Fruit fly (Drosophila melanogaster): ENCODE measurements around the gene Fbw5.

DNA sequence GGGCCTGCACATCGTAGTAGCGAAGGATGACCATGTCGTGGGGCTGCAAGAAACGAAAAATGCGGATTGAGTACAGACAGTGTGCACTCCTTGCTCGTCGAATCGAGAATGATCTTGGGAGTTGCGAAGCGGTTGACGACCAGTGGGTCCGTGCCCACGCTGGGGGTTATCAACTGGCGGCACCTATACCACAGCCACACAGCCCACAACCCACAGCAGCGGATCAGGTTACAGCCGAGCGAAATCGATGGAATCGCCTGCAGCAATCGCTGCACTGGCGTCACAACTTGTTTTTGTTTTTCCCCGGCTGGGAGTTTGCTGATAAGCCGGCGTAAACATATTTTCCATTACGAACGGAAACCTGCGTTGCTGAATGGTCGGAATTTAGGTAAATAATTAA is 20.3 kb downstream of the Fbw5 start:
- TF ChIP-seq psq (optimal IDR thresholded peaks at IDR 0.05) (no peak), insv (optimal IDR thresholded peaks at IDR 0.05) (no peak), ttk (optimal IDR thresholded peaks at IDR 0.05) (no peak)
